In the genomic region with DNA sequence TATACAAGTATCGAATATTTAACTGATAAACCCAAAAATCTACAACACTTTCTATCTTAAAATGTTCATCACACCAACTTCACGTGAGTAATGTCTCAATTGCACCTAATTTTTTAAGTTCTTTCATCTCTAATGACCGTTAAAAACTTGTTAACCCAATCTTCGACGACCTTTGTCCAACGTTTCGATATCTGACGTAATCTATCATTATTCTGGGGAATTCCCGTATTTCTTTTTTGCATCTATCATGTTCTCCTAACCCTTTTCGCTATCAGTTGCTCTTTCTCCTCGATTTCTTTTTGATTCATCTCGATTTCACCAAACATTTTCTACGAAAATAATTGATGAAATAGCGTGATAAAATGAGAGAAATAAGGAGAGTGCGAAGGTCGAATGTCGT, we compare ENCODE assay signal across 1 worm cellular context.
TF ChIP-seq lines count a peak whose summit lies in the region.

No protein-coding gene starts in this region.

TF ChIP-seq in whole organism, L1 larva, 84 proteins besides CTCF, POLR2A, EP300 and RAD21 (continued from another document):
- TF ChIP-seq aly-2 (tag; optimal IDR thresholded peaks at IDR 0.05; lab: Kevin White, UChicago): no peak
- TF ChIP-seq fkh-10 (GFP tag; optimal IDR thresholded peaks at IDR 0.05; lab: Kevin White, UChicago): no peak
- TF ChIP-seq ets-5 (GFP tag; IDR thresholded peaks at IDR 0.05; lab: Robert Waterston, UW): no peak
- no peak for TF ChIP-seq unc-62 (GFP tag; optimal IDR thresholded peaks at IDR 0.05; lab: Kevin White, UChicago)
- no peak for TF ChIP-seq fos-1 (tag; optimal IDR thresholded peaks at IDR 0.05; lab: Kevin White, UChicago)
- TF ChIP-seq sup-37 (GFP tag; optimal IDR thresholded peaks at IDR 0.05; lab: Kevin White, UChicago): no peak
- no peak for TF ChIP-seq C16A3.4 (tag; optimal IDR thresholded peaks at IDR 0.05; lab: Kevin White, UChicago)
- no peak for TF ChIP-seq jun-1 (tag; optimal IDR thresholded peaks at IDR 0.05; lab: Kevin White, UChicago)
